Worm (Caenorhabditis elegans) whole organism, L1 larva: ENCODE data around the gene nhr-132.

Experiments
- C16A3.4 ChIP-seq: fragments of 150-350 bp; optimal IDR thresholded peaks from 2 replicates; lab custom pipeline; 2014; ENCODE audit warnings: missing biosample characterization, missing genetic modification characterization
- C34B4.2 ChIP-seq: sonication (generic microtip); optimal IDR thresholded peaks from 2 replicates; lab custom pipeline; 2017; ENCODE audit warnings: mild to moderate bottlenecking, missing genetic modification characterization, missing compliant biosample characterization
- Y116A8C.19 ChIP-seq: sonication (generic microtip); optimal IDR thresholded peaks from 2 replicates; lab custom pipeline; 2016; ENCODE audit warnings: missing compliant biosample characterization, missing genetic modification characterization, borderline replicate concordance
- alr-1 ChIP-seq: fragments of 200-800 bp; sonication (Bioruptor generic); optimal IDR thresholded peaks from 2 replicates; lab custom pipeline; 2018; ENCODE audit warnings: borderline replicate concordance, mild to moderate bottlenecking, missing genetic modification characterization, missing compliant biosample characterization
- aly-2 ChIP-seq: fragments of 150-350 bp; optimal IDR thresholded peaks from 2 replicates; lab custom pipeline; 2014; ENCODE audit warnings: missing biosample characterization, missing genetic modification characterization
- blmp-1 ChIP-seq: fragments of 150-350 bp; optimal IDR thresholded peaks from 2 replicates; lab custom pipeline; 2014; ENCODE audit warnings: missing biosample characterization, missing genetic modification characterization
- ceh-63 ChIP-seq: fragments of 200-800 bp; sonication (Bioruptor generic); optimal IDR thresholded peaks from 2 replicates; lab custom pipeline; 2018; ENCODE audit warnings: mild to moderate bottlenecking, missing genetic modification characterization, missing compliant biosample characterization
- ceh-8 ChIP-seq: fragments of 200-800 bp; sonication (Bioruptor generic); optimal IDR thresholded peaks from 2 replicates; lab custom pipeline; 2018; ENCODE audit warnings: mild to moderate bottlenecking, missing genetic modification characterization, moderate library complexity, missing compliant biosample characterization
- ceh-88 ChIP-seq: fragments of 200-800 bp; sonication (Bioruptor generic); IDR thresholded peaks from 2 replicates; pipeline ENCODE4 v1.3.6; 2022; ENCODE audit warnings: missing genetic modification characterization, missing compliant biosample characterization
- ces-1 ChIP-seq: fragments of 150-350 bp; optimal IDR thresholded peaks from 2 replicates; lab custom pipeline; 2014; ENCODE audit warnings: missing biosample characterization, missing genetic modification reagents, missing genetic modification characterization
- dpl-1 ChIP-seq, 3 experiments: fragments of 150-350 bp in 2 of 3; sonication (generic microtip) in 1 of 3; optimal IDR thresholded peaks; 2 replicates each; lab custom pipeline; 2014 to 2017; ENCODE audit warnings: missing biosample characterization in 3 of 3, missing genetic modification characterization in 3 of 3, missing genetic modification reagents in 3 of 3
- dsc-1 ChIP-seq: sonication (generic microtip); optimal IDR thresholded peaks from 2 replicates; lab custom pipeline; 2016; ENCODE audit warnings: mild to moderate bottlenecking, missing genetic modification characterization, missing compliant biosample characterization
- efl-3 ChIP-seq: fragments of 200-800 bp; sonication (Bioruptor generic); optimal IDR thresholded peaks from 2 replicates; lab custom pipeline; 2018; ENCODE audit warnings: mild to moderate bottlenecking, missing genetic modification characterization, missing compliant biosample characterization
- egl-13 ChIP-seq: sonication (generic microtip); optimal IDR thresholded peaks from 2 replicates; lab custom pipeline; 2016; ENCODE audit warnings: missing genotype, missing genetic modification reagents, missing genetic modification characterization, missing compliant biosample characterization
- elt-3 ChIP-seq, 6 experiments: fragments of 150-350 bp in 1 of 6; sonication (generic microtip); optimal IDR thresholded peaks; 2 replicates each; lab custom pipeline; 2017 to 2018; ENCODE audit warnings: missing biosample characterization in 6 of 6, missing genetic modification characterization in 6 of 6, inconsistent platforms in 1 of 6
- ets-5 ChIP-seq: fragments of 200-800 bp; sonication (Bioruptor generic); IDR thresholded peaks from 2 replicates; pipeline ENCODE4 v1.3.6; 2022; ENCODE audit warnings: missing genetic modification characterization, missing compliant biosample characterization
- fkh-10 ChIP-seq: sonication (generic microtip); optimal IDR thresholded peaks from 2 replicates; lab custom pipeline; 2017; ENCODE audit warnings: missing biosample characterization, missing genetic modification reagents, missing genetic modification characterization
- hlh-17 ChIP-seq: fragments of 200-800 bp; sonication (Bioruptor generic); optimal IDR thresholded peaks from 2 replicates; lab custom pipeline; 2018; ENCODE audit warnings: missing genetic modification characterization, mild to moderate bottlenecking, missing compliant biosample characterization, moderate library complexity, borderline replicate concordance
- hpl-2 ChIP-seq: fragments of 150-350 bp; optimal IDR thresholded peaks from 2 replicates; lab custom pipeline; 2014; ENCODE audit warnings: missing biosample characterization, missing genetic modification reagents, missing genetic modification characterization
- irx-1 ChIP-seq: sonication (generic microtip); optimal IDR thresholded peaks from 2 replicates; lab custom pipeline; 2016; ENCODE audit warnings: missing genetic modification characterization, missing compliant biosample characterization
- jun-1 ChIP-seq: fragments of 150-350 bp; optimal IDR thresholded peaks from 2 replicates; lab custom pipeline; 2014; ENCODE audit warnings: missing biosample characterization, missing genetic modification reagents, missing genetic modification characterization
- lin-13 ChIP-seq: fragments of 150-350 bp; optimal IDR thresholded peaks from 2 replicates; lab custom pipeline; 2014; ENCODE audit warnings: missing biosample characterization, missing genetic modification reagents, missing genetic modification characterization
- lin-15B ChIP-seq: fragments of 150-350 bp; sonication (generic microtip); optimal IDR thresholded peaks from 3 replicates; lab custom pipeline; 2014; ENCODE audit warnings: missing biosample characterization, missing genetic modification characterization
- lsy-2 ChIP-seq, 2 experiments: fragments of 150-350 bp; optimal IDR thresholded peaks; 2 replicates each; lab custom pipeline; 2014; ENCODE audit warnings: missing biosample characterization in 2 of 2, missing genetic modification characterization in 2 of 2
- mab-9 ChIP-seq: fragments of 200-800 bp; sonication (Bioruptor generic); IDR thresholded peaks from 2 replicates; pipeline ENCODE4 v1.3.6; 2022; ENCODE audit warnings: missing genetic modification reagents, missing genetic modification characterization, missing compliant biosample characterization
- mdl-1 ChIP-seq, 2 experiments: fragments of 150-350 bp; optimal IDR thresholded peaks; 2 replicates each; lab custom pipeline; 2014 to 2017; ENCODE audit warnings: missing biosample characterization in 2 of 2, missing genetic modification characterization in 2 of 2, inconsistent platforms in 1 of 2
- mef-2 ChIP-seq: fragments of 150-350 bp; optimal IDR thresholded peaks from 2 replicates; lab custom pipeline; 2014; ENCODE audit warnings: missing biosample characterization, missing genetic modification characterization
- nhr-11 ChIP-seq: fragments of 150-350 bp; optimal IDR thresholded peaks from 2 replicates; lab custom pipeline; 2014; ENCODE audit warnings: missing biosample characterization, missing genetic modification characterization
- nhr-12 ChIP-seq: sonication (generic microtip); optimal IDR thresholded peaks from 2 replicates; lab custom pipeline; 2017; ENCODE audit warnings: missing biosample characterization, missing genetic modification characterization
- nhr-19 ChIP-seq: fragments of 200-800 bp; sonication (Bioruptor generic); conservative IDR thresholded peaks from 2 replicates; pipeline ENCODE4 v1.3.6; 2022; ENCODE audit warnings: missing genetic modification characterization, missing compliant biosample characterization
- nhr-237 ChIP-seq: fragments of 150-350 bp; optimal IDR thresholded peaks from 2 replicates; lab custom pipeline; 2014; ENCODE audit warnings: missing biosample characterization, missing genetic modification characterization
- nhr-76 ChIP-seq: sonication (generic microtip); optimal IDR thresholded peaks from 2 replicates; lab custom pipeline; 2017; ENCODE audit warnings: missing biosample characterization, missing genetic modification characterization
- nhr-77 ChIP-seq: fragments of 150-350 bp; optimal IDR thresholded peaks from 2 replicates; lab custom pipeline; 2014; ENCODE audit warnings: missing biosample characterization, missing genetic modification characterization
- nhr-84 ChIP-seq: sonication (generic microtip); optimal IDR thresholded peaks from 2 replicates; lab custom pipeline; 2017; ENCODE audit warnings: missing biosample characterization, missing genetic modification characterization
- pag-3 ChIP-seq: sonication (generic microtip); optimal IDR thresholded peaks from 2 replicates; lab custom pipeline; 2017; ENCODE audit warnings: missing genetic modification characterization, mild to moderate bottlenecking, missing compliant biosample characterization, antibody characterized with exemption, borderline replicate concordance; ENCODE audit not compliant: insufficient read depth
- pax-3 ChIP-seq: fragments of 200-800 bp; sonication (Bioruptor generic); optimal IDR thresholded peaks from 2 replicates; lab custom pipeline; 2018; ENCODE audit warnings: mild to moderate bottlenecking, missing genetic modification characterization, moderate library complexity, missing compliant biosample characterization
- pqm-1 ChIP-seq: sonication (generic microtip); optimal IDR thresholded peaks from 3 replicates; lab custom pipeline; 2017; ENCODE audit warnings: missing biosample characterization, missing genetic modification characterization
- rnt-1 ChIP-seq: sonication (generic microtip); optimal IDR thresholded peaks from 2 replicates; lab custom pipeline; 2016; ENCODE audit warnings: mild to moderate bottlenecking, missing genetic modification characterization, moderate library complexity, missing compliant biosample characterization
- snu-23 ChIP-seq: sonication (generic microtip); optimal IDR thresholded peaks from 2 replicates; lab custom pipeline; 2016; ENCODE audit warnings: missing genetic modification characterization, missing compliant biosample characterization
- sox-4 ChIP-seq: sonication (generic microtip); optimal IDR thresholded peaks from 2 replicates; lab custom pipeline; 2016; ENCODE audit warnings: missing genetic modification characterization, missing compliant biosample characterization
- swsn-7 ChIP-seq: sonication (generic microtip); optimal IDR thresholded peaks from 2 replicates; lab custom pipeline; 2016; ENCODE audit warnings: missing genetic modification characterization, missing compliant biosample characterization
- tbx-2 ChIP-seq: sonication (generic microtip); optimal IDR thresholded peaks from 2 replicates; lab custom pipeline; 2016; ENCODE audit warnings: missing genetic modification characterization, missing compliant biosample characterization
- tlp-1 ChIP-seq: fragments of 150-350 bp; optimal IDR thresholded peaks from 2 replicates; lab custom pipeline; 2014; ENCODE audit warnings: missing biosample characterization, missing genetic modification characterization
- unc-30 ChIP-seq: sonication (generic microtip); optimal IDR thresholded peaks from 2 replicates; lab custom pipeline; 2017; ENCODE audit warnings: missing biosample characterization, missing genetic modification characterization
- unc-86 ChIP-seq: sonication (generic microtip); optimal IDR thresholded peaks from 2 replicates; lab custom pipeline; 2016; ENCODE audit warnings: missing genetic modification characterization, missing compliant biosample characterization
- unc-98 ChIP-seq: fragments of 200-800 bp; sonication (Bioruptor generic); IDR thresholded peaks from 2 replicates; pipeline ENCODE4 v1.3.6; 2022; ENCODE audit warnings: missing genetic modification characterization, missing compliant biosample characterization
- vab-15 ChIP-seq: sonication (generic microtip); optimal IDR thresholded peaks from 2 replicates; lab custom pipeline; 2017; ENCODE audit warnings: missing genotype, mild to moderate bottlenecking, missing genetic modification characterization, missing compliant biosample characterization
- ztf-11 ChIP-seq, 2 experiments: sonication (generic microtip); optimal IDR thresholded peaks; 2 replicates each; lab custom pipeline; 2016 to 2017; ENCODE audit warnings: missing genetic modification characterization in 2 of 2, missing biosample characterization in 1 of 2, missing compliant biosample characterization in 1 of 2

Gene nhr-132

ce11 chrV:525040-525439, 9.2 kb upstream of the nhr-132 start, which contains the start of gene R11G11.16:
R11G11.16 (minus strand) TSS chrV:525140.
- no peak for TF ChIP-seq mef-2 (tag; lab: Kevin White, UChicago)
- TF ChIP-seq elt-3 (tag; optimal IDR thresholded peaks at IDR 0.05; lab: Kevin White, UChicago): no peak
- no peak for TF ChIP-seq C16A3.4
- TF ChIP-seq lsy-2 (tag; optimal IDR thresholded peaks at IDR 0.05; lab: Kevin White, UChicago): no peak
- TF ChIP-seq nhr-19 (GFP tag; lab: Robert Waterston, UW): no peak
- TF ChIP-seq tlp-1 (tag; lab: Kevin White, UChicago): no peak
- no peak for TF ChIP-seq nhr-77 (tag; lab: Kevin White, UChicago)
- no peak for TF ChIP-seq jun-1 (tag; lab: Kevin White, UChicago)
- no peak for TF ChIP-seq mab-9 (GFP tag; lab: Robert Waterston, UW)
- no peak for TF ChIP-seq nhr-84 (tag; lab: Kevin White, UChicago)
- TF ChIP-seq vab-15 (tag; lab: Kevin White, UChicago): no peak
- no peak for TF ChIP-seq dpl-1 (GFP tag; optimal IDR thresholded peaks at IDR 0.05; lab: Kevin White, UChicago)
- no peak for TF ChIP-seq fkh-10 (GFP tag; lab: Kevin White, UChicago)
- TF ChIP-seq nhr-76: no peak
- no peak for TF ChIP-seq unc-30 (tag; lab: Kevin White, UChicago)
- no peak for TF ChIP-seq blmp-1 (tag; lab: Kevin White, UChicago)
- TF ChIP-seq lin-13 (GFP tag; lab: Kevin White, UChicago): no peak
- no peak for TF ChIP-seq ces-1 (GFP tag; lab: Kevin White, UChicago)

DNA sequence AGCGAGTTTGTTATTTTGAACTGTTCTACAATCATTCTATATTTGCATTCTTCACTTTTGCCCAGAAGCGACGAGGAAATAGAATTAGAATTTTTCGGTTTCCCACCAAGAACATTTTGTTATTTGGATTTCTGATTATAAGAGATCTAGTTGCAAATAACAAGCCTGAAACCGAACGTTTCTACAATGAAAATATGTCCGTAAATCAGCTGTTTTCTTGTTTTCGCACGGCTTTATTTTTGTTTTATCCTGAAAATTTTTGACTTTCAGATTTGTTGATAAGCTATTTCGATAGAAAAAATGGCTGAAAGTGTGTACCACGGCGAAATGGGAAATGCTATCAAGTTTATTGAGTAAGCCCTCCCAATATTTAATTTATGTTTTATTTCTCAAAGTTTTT, 6.6 kb upstream of the nhr-132 start, which contains the start of gene srw-108:
TSS of gene srw-108 (plus strand) at position 301 of the 400 bp plus-strand sequence.
- TF ChIP-seq tlp-1 (tag; lab: Kevin White, UChicago) (no peak), dpl-1 (GFP tag; optimal IDR thresholded peaks at IDR 0.05; lab: Kevin White, UChicago) (no peak), lin-13 (GFP tag; lab: Kevin White, UChicago) (no peak), mdl-1 (tag; optimal IDR thresholded peaks at IDR 0.05; lab: Kevin White, UChicago) (no peak), hlh-17 (GFP tag; lab: Kevin White, UChicago) (no peak), nhr-237 (tag; lab: Kevin White, UChicago) (no peak), Y116A8C.19 (no peak), pax-3 (tag; lab: Kevin White, UChicago) (no peak), unc-98 (GFP tag; lab: Robert Waterston, UW) (no peak), rnt-1 (tag; lab: Kevin White, UChicago) (no peak), tbx-2 (no peak), pag-3 (no peak), vab-15 (tag; lab: Kevin White, UChicago) (no peak)

DNA sequence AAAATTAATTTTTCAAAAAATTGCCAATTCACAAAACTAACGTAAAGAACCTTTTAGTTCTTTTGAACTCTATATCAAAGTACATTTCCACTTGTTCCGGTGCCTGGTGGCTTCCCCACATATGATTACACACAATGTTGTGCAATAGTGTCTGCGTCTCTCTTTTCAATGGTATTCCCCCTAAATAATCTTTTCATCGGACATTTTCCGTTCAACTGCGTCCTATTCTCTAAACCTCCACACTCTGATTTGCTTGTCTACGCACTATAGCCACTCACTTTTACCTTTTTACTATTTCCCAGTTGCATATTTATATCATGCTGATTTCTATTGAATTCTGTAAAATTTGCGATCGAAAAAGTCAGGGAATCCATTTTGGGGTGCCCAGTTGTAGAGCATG, 2.2 kb upstream of the nhr-132 start, which contains the start of gene nhr-58:
TSS of gene nhr-58 (plus strand) at position 214 of the 400 bp plus-strand sequence.
- TF ChIP-seq ceh-88 (GFP tag; lab: Robert Waterston, UW): no peak
- no peak for TF ChIP-seq nhr-12 (tag; lab: Kevin White, UChicago)
- no peak for TF ChIP-seq C34B4.2 (tag; lab: Kevin White, UChicago)
- TF ChIP-seq ceh-8 (GFP tag; lab: Kevin White, UChicago): no peak
- peak; percentile 45 for TF ChIP-seq rnt-1 (tag; lab: Kevin White, UChicago)
- peak; percentile 23 for TF ChIP-seq tbx-2
- peak; percentile 66 for TF ChIP-seq jun-1 (tag; lab: Kevin White, UChicago)
- TF ChIP-seq ceh-63 (GFP tag; lab: Kevin White, UChicago): no peak
- no peak for TF ChIP-seq alr-1 (tag; lab: Kevin White, UChicago)
- no peak for TF ChIP-seq efl-3 (GFP tag; lab: Kevin White, UChicago)
- no peak for TF ChIP-seq pag-3
- TF ChIP-seq irx-1 (tag; lab: Kevin White, UChicago): no peak
- no peak for TF ChIP-seq unc-98 (GFP tag; lab: Robert Waterston, UW)
- no peak for TF ChIP-seq pqm-1
- peak; percentile 72 for TF ChIP-seq snu-23
- TF ChIP-seq egl-13: no peak
- no peak for TF ChIP-seq unc-86 (tag; lab: Kevin White, UChicago)
- TF ChIP-seq Y116A8C.19: no peak
- no peak for TF ChIP-seq ztf-11 (tag; optimal IDR thresholded peaks at IDR 0.05; lab: Kevin White, UChicago)
- TF ChIP-seq lin-15B (tag; lab: Kevin White, UChicago): no peak
- no peak for TF ChIP-seq dsc-1 (tag; lab: Kevin White, UChicago)
- TF ChIP-seq nhr-11 (tag; lab: Kevin White, UChicago): peak; percentile 59
- peak; percentile 3 for TF ChIP-seq swsn-7 (tag; lab: Kevin White, UChicago)
- TF ChIP-seq sox-4 (tag; lab: Kevin White, UChicago): no peak
- no peak for TF ChIP-seq hpl-2 (GFP tag; lab: Kevin White, UChicago)
- TF ChIP-seq mdl-1 (tag; optimal IDR thresholded peaks at IDR 0.05; lab: Kevin White, UChicago): peak in 1 of 2 experiments; percentile 71
- no peak for TF ChIP-seq ets-5 (GFP tag; lab: Robert Waterston, UW)
- TF ChIP-seq lin-13 (GFP tag; lab: Kevin White, UChicago): no peak
- no peak for TF ChIP-seq mab-9 (GFP tag; lab: Robert Waterston, UW)
- no peak for TF ChIP-seq aly-2 (tag; lab: Kevin White, UChicago)
